Worm (Caenorhabditis elegans): ENCODE results near the gene sti-1.

sti-1 gene

ce11 chrV:801555-802060 lies 28.3 kb downstream of the sti-1 start:
- TF ChIP-seq crh-2 (tag; optimal IDR thresholded peaks at IDR 0.05) (no peak), R02D3.7 (tag; optimal IDR thresholded peaks at IDR 0.05) (no peak), lin-13 (GFP tag; optimal IDR thresholded peaks at IDR 0.05) (no peak), zag-1 (tag; optimal IDR thresholded peaks at IDR 0.05) (no peak), alr-1 (tag; optimal IDR thresholded peaks at IDR 0.05) (no peak), aly-2 (tag; optimal IDR thresholded peaks at IDR 0.05) (no peak), ceh-16 (tag; optimal IDR thresholded peaks at IDR 0.05) (peak; percentile 33), C34F6.9 (tag; optimal IDR thresholded peaks at IDR 0.05) (no peak), sma-9 (GFP tag; optimal IDR thresholded peaks at IDR 0.05) (peak; percentile 77), sma-9 (tag; optimal IDR thresholded peaks at IDR 0.05) (no peak), snpc-4 (tag; optimal IDR thresholded peaks at IDR 0.05) (no peak), mbf-1 (tag; optimal IDR thresholded peaks at IDR 0.05) (no peak), elt-1 (tag; optimal IDR thresholded peaks at IDR 0.05) (peak; percentile 89)

ce11 chrV:802726-803125 lies 29.4 kb downstream of the sti-1 start:
- TF ChIP-seq nhr-25 (tag; optimal IDR thresholded peaks at IDR 0.05) (no peak), lin-39 (tag; optimal IDR thresholded peaks at IDR 0.05) (no peak), aly-2 (tag; optimal IDR thresholded peaks at IDR 0.05) (no peak), gmeb-1 (tag; optimal IDR thresholded peaks at IDR 0.05) (no peak), R02D3.7 (tag; optimal IDR thresholded peaks at IDR 0.05) (no peak), nhr-77 (tag; optimal IDR thresholded peaks at IDR 0.05) (no peak), unc-39 (tag; optimal IDR thresholded peaks at IDR 0.05) (no peak), sma-9 (GFP tag; optimal IDR thresholded peaks at IDR 0.05) (no peak), sma-9 (tag; optimal IDR thresholded peaks at IDR 0.05) (no peak), crh-2 (tag; optimal IDR thresholded peaks at IDR 0.05) (no peak), ceh-16 (tag; optimal IDR thresholded peaks at IDR 0.05) (no peak), fos-1 (tag; optimal IDR thresholded peaks at IDR 0.05) (no peak), lin-11 (tag; optimal IDR thresholded peaks at IDR 0.05) (no peak), snpc-4 (tag; optimal IDR thresholded peaks at IDR 0.05) (no peak), alr-1 (tag; optimal IDR thresholded peaks at IDR 0.05) (no peak), unc-62 (GFP tag; optimal IDR thresholded peaks at IDR 0.05) (no peak), nhr-11 (tag; optimal IDR thresholded peaks at IDR 0.05) (no peak), skn-1 (tag; optimal IDR thresholded peaks at IDR 0.05) (no peak), ztf-1 (GFP tag; conservative IDR thresholded peaks at IDR 0.05) (no peak), nhr-12 (tag; optimal IDR thresholded peaks at IDR 0.05) (no peak), peb-1 (tag; optimal IDR thresholded peaks at IDR 0.05) (no peak)

DNA sequence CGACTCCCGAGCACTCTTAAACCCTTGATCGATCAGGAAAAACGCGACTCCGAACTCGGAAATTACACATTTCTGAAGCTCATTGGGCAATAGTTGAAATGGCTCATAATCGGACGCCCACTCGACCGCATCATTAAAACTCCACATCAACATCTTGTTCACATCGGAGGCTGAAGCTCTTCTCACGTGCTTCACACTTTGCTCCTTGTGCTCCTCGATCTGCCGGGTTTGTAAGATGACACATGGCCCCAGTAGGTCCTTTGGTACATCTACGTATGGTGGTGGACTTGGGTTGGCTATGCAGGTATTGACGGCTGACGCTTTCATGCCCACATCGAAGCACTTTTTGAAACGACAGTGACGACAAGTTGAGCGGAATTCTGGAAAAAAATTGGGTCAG lies 30.2 kb downstream of the sti-1 start:
- TF ChIP-seq egl-27 (tag; optimal IDR thresholded peaks at IDR 0.05) (no peak), elt-3 (tag; optimal IDR thresholded peaks at IDR 0.05) (no peak), nhr-237 (tag; optimal IDR thresholded peaks at IDR 0.05) (no peak), skn-1 (tag; optimal IDR thresholded peaks at IDR 0.05) (no peak), lsy-2 (tag; optimal IDR thresholded peaks at IDR 0.05) (no peak), ztf-1 (GFP tag; conservative IDR thresholded peaks at IDR 0.05) (no peak), unc-62 (GFP tag; optimal IDR thresholded peaks at IDR 0.05) (no peak), alr-1 (tag; optimal IDR thresholded peaks at IDR 0.05) (no peak), peb-1 (tag; optimal IDR thresholded peaks at IDR 0.05) (no peak), ceh-16 (tag; optimal IDR thresholded peaks at IDR 0.05) (no peak)

ce11 chrV:804485-804884 lies 31.2 kb downstream of the sti-1 start, which contains the start of gene nhr-270:
nhr-270 (minus strand) TSS chrV:804741.
- no peak for TF ChIP-seq crh-2 (tag; optimal IDR thresholded peaks at IDR 0.05)
- TF ChIP-seq mbf-1 (tag; optimal IDR thresholded peaks at IDR 0.05), result no peak
- no peak for TF ChIP-seq dmd-4 (tag; optimal IDR thresholded peaks at IDR 0.05)
- no peak for TF ChIP-seq ZK546.5 (tag; optimal IDR thresholded peaks at IDR 0.05)
- TF ChIP-seq ceh-16 (tag; optimal IDR thresholded peaks at IDR 0.05), result no peak
- no peak for TF ChIP-seq nhr-12 (tag; optimal IDR thresholded peaks at IDR 0.05)
- TF ChIP-seq egl-27 (tag; optimal IDR thresholded peaks at IDR 0.05), result no peak
- no peak for TF ChIP-seq sma-3 (GFP tag; optimal IDR thresholded peaks at IDR 0.05)
- TF ChIP-seq elt-3 (tag; optimal IDR thresholded peaks at IDR 0.05), result no peak
- no peak for TF ChIP-seq sem-4 (tag; optimal IDR thresholded peaks at IDR 0.05)
- TF ChIP-seq nhr-129 (tag; optimal IDR thresholded peaks at IDR 0.05), result no peak
- TF ChIP-seq nhr-25 (tag; optimal IDR thresholded peaks at IDR 0.05), result no peak
- no peak for TF ChIP-seq sma-9 (GFP tag; optimal IDR thresholded peaks at IDR 0.05)
- TF ChIP-seq sma-9 (tag; optimal IDR thresholded peaks at IDR 0.05), result no peak
- no peak for TF ChIP-seq unc-62 (GFP tag; optimal IDR thresholded peaks at IDR 0.05)
- TF ChIP-seq nhr-23 (tag; optimal IDR thresholded peaks at IDR 0.05), result no peak

All from whole organism, L2 larva.